Fruit fly (Drosophila melanogaster) whole organism, wandering third instar larva: ENCODE results near the gene CG43448.

Experiments
- Abd-B ChIP-seq: fragments of >200 bp; optimal IDR thresholded peaks from 2 replicates; lab custom pipeline; 2017; ENCODE audit warnings: missing biosample characterization, missing genetic modification characterization
- Dif ChIP-seq: fragments of 200-275, 200-300 bp; sonication (Bioruptor generic); optimal IDR thresholded peaks from 2 replicates; lab custom pipeline; 2018; ENCODE audit warnings: missing biosample characterization, missing genetic modification characterization; ENCODE audit not compliant: partially characterized antibody
- Hnf4 ChIP-seq: fragments of 200-800 bp; sonication (Bioruptor generic); optimal IDR thresholded peaks from 2 replicates; lab custom pipeline; 2016; ENCODE audit warnings: missing biosample characterization, mild to moderate bottlenecking, missing genetic modification characterization
- Hr78 ChIP-seq: fragments of >200 bp; optimal IDR thresholded peaks from 2 replicates; lab custom pipeline; 2017; ENCODE audit warnings: missing biosample characterization, missing genetic modification characterization
- OdsH ChIP-seq: fragments of 200-800 bp; sonication (Bioruptor generic); optimal IDR thresholded peaks from 2 replicates; lab custom pipeline; 2016; ENCODE audit warnings: missing biosample characterization, mild to moderate bottlenecking, missing genetic modification characterization
- Rel ChIP-seq, 2 experiments: fragments of 200-800 bp; sonication (Bioruptor generic) in 1 of 2; optimal IDR thresholded peaks; 2 replicates in 1 of 2; 3 replicates in 1 of 2; lab custom pipeline; 2016 to 2019; ENCODE audit warnings: mild to moderate bottlenecking in 2 of 2, missing biosample characterization in 2 of 2, missing genetic modification characterization in 2 of 2, moderate library complexity in 1 of 2
- Sp1 ChIP-seq: fragments of 200-800 bp; sonication (Bioruptor generic); optimal IDR thresholded peaks from 3 replicates; lab custom pipeline; 2019; ENCODE audit warnings: missing biosample characterization, mild to moderate bottlenecking, missing genetic modification characterization, moderate library complexity
- br ChIP-seq: fragments of 200-800 bp; sonication (Bioruptor generic); optimal IDR thresholded peaks from 2 replicates; lab custom pipeline; 2016; ENCODE audit warnings: missing biosample characterization, missing genetic modification characterization
- brk ChIP-seq: fragments of 200-800 bp; sonication (Bioruptor generic); optimal IDR thresholded peaks from 2 replicates; lab custom pipeline; 2016; ENCODE audit warnings: missing biosample characterization, mild to moderate bottlenecking, missing genetic modification characterization
- dmrt93B ChIP-seq: fragments of 200-800 bp; sonication (Bioruptor generic); optimal IDR thresholded peaks from 2 replicates; lab custom pipeline; 2018; ENCODE audit warnings: missing biosample characterization, mild to moderate bottlenecking, missing genetic modification characterization
- pan ChIP-seq: fragments of >200 bp; optimal IDR thresholded peaks from 2 replicates; lab custom pipeline; 2017
- psq ChIP-seq: fragments of 200-800 bp; sonication (Bioruptor generic); optimal IDR thresholded peaks from 3 replicates; lab custom pipeline; 2017; ENCODE audit warnings: missing biosample characterization, mild to moderate bottlenecking, missing genetic modification characterization, moderate library complexity
- sv ChIP-seq: fragments of 200-800 bp; sonication (Bioruptor generic); optimal IDR thresholded peaks from 3 replicates; lab custom pipeline; 2016; ENCODE audit warnings: missing biosample characterization, missing genetic modification characterization
- woc ChIP-seq: sonication (Bioruptor generic); optimal IDR thresholded peaks from 2 replicates; lab custom pipeline; 2016; ENCODE audit warnings: missing biosample characterization, mild to moderate bottlenecking, missing genetic modification characterization

DNA sequence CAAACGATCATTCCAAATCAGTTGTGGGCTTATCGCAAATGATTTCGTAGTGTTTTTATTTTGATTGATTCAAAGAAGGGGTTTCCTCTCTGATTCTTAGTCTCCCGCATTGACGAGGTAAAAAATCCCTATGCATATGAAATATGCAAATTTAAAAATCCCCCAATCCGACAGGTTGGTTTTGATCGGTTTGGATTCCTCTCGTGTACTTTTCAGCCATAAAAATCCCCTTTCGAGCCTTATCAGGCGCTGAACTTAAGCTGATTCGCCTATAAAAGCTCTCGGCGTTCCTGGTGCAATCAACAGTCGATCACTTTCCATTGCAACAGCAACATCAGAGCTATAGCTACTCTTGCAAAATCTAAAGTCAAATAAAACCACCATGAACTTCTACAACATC is 25.7 kb downstream of the CG43448 start, which contains the start of gene CecA2:
- TF ChIP-seq Rel (GFP tag; optimal IDR thresholded peaks at IDR 0.05; lab: Kevin White, UChicago) (no peak), Rel (tag; optimal IDR thresholded peaks at IDR 0.05; lab: Kevin White, UChicago) (peak; percentile 72), Abd-B (GFP tag; lab: Kevin White, UChicago) (no peak), Sp1 (GFP tag; lab: Kevin White, UChicago) (no peak), woc (no peak), Hnf4 (no peak), br (GFP tag; lab: Kevin White, UChicago) (no peak), pan (lab: Kevin White, UChicago) (no peak), Dif (GFP tag; lab: Kevin White, UChicago) (no peak), Hr78 (no peak), psq (GFP tag; lab: Kevin White, UChicago) (no peak), sv (GFP tag; lab: Kevin White, UChicago) (no peak), dmrt93B (GFP tag; lab: Kevin White, UChicago) (no peak), OdsH (GFP tag; lab: Kevin White, UChicago) (no peak), brk (GFP tag; lab: Kevin White, UChicago) (no peak)
